Fruit fly (Drosophila melanogaster) whole organism, embryonic: ENCODE data around the gene CG8668.

Experiments used
- Atf3 ChIP-seq: fragments of 200-800 bp; sonication (Bioruptor generic); optimal IDR thresholded peaks from 3 replicates; lab custom pipeline; 2016; ENCODE audit warnings: missing biosample characterization, missing genetic modification characterization
- BtbVII ChIP-seq: fragments of 200-800 bp; sonication (Bioruptor generic); optimal IDR thresholded peaks from 3 replicates; lab custom pipeline; 2017; ENCODE audit warnings: missing biosample characterization, mild to moderate bottlenecking, missing genetic modification characterization
- CG10366 ChIP-seq: fragments of 200-800 bp; sonication (Bioruptor generic); IDR thresholded peaks from 2 replicates; pipeline ENCODE4 v1.3.6; 2022; ENCODE audit warnings: missing biosample characterization, missing genetic modification characterization
- CG11456 ChIP-seq: fragments of 200-800 bp; sonication (Bioruptor generic); IDR thresholded peaks from 3 replicates; pipeline ENCODE4 v1.3.6; 2022; ENCODE audit warnings: missing biosample characterization, missing genetic modification characterization
- CG12071 ChIP-seq: fragments of 200-800 bp; sonication (Bioruptor generic); optimal IDR thresholded peaks from 3 replicates; lab custom pipeline; 2018; ENCODE audit warnings: missing biosample characterization, mild to moderate bottlenecking, missing genetic modification characterization
- CG1233 ChIP-seq: fragments of 200-800 bp; sonication (Bioruptor generic); optimal IDR thresholded peaks from 4 replicates; lab custom pipeline; 2018; ENCODE audit warnings: missing biosample characterization, mild to moderate bottlenecking, missing genetic modification characterization
- CG13296 ChIP-seq: fragments of 200-800 bp; sonication (Bioruptor generic); optimal IDR thresholded peaks from 3 replicates; lab custom pipeline; 2018; ENCODE audit warnings: missing biosample characterization, mild to moderate bottlenecking, missing genetic modification characterization
- CG14710 ChIP-seq: fragments of 200-800 bp; sonication (Bioruptor generic); optimal IDR thresholded peaks from 3 replicates; lab custom pipeline; 2019; ENCODE audit warnings: missing biosample characterization, mild to moderate bottlenecking, missing genetic modification characterization, moderate library complexity
- CG15269 ChIP-seq: fragments of 200-800 bp; sonication (Bioruptor generic); optimal IDR thresholded peaks from 2 replicates; lab custom pipeline; 2018; ENCODE audit warnings: missing biosample characterization, mild to moderate bottlenecking, missing genetic modification characterization, moderate library complexity
- CG2678 ChIP-seq: fragments of 200-800 bp; sonication (Bioruptor generic); optimal IDR thresholded peaks from 3 replicates; lab custom pipeline; 2019; ENCODE audit warnings: missing biosample characterization, mild to moderate bottlenecking, missing genetic modification characterization, moderate library complexity
- CG2889 ChIP-seq: fragments of 200-800 bp; sonication (Bioruptor generic); IDR thresholded peaks from 3 replicates; pipeline ENCODE4 v1.3.6; 2022; ENCODE audit warnings: missing biosample characterization, missing genetic modification characterization
- CG31224 ChIP-seq: fragments of 200-800 bp; sonication (Bioruptor generic); IDR thresholded peaks from 2 replicates; pipeline ENCODE4 v1.3.6; 2022; ENCODE audit warnings: missing biosample characterization, missing genetic modification characterization
- CG33557 ChIP-seq: fragments of 200-800 bp; sonication (Bioruptor generic); optimal IDR thresholded peaks from 2 replicates; lab custom pipeline; 2019; ENCODE audit warnings: missing biosample characterization, mild to moderate bottlenecking, missing genetic modification characterization, moderate library complexity
- CG3847 ChIP-seq: fragments of 200-800 bp; sonication (Bioruptor generic); IDR thresholded peaks from 2 replicates; pipeline ENCODE4 v1.3.6; 2022; ENCODE audit warnings: missing biosample characterization, missing genetic modification characterization
- CG4360 ChIP-seq: fragments of 200-800 bp; sonication (Bioruptor generic); IDR thresholded peaks from 2 replicates; pipeline ENCODE4 v1.3.6; 2022; ENCODE audit warnings: missing biosample characterization, missing genetic modification characterization
- CG4820 ChIP-seq: fragments of 200-800 bp; sonication (Bioruptor generic); optimal IDR thresholded peaks from 3 replicates; lab custom pipeline; 2016; ENCODE audit warnings: missing biosample characterization, missing genetic modification characterization
- CG9932 ChIP-seq: fragments of 200-800 bp; sonication (Bioruptor generic); IDR thresholded peaks from 2 replicates; pipeline ENCODE4 v1.3.6; 2022; ENCODE audit warnings: missing biosample characterization, missing genetic modification characterization
- Drgx ChIP-seq: fragments of 200-800 bp; sonication (Bioruptor generic); IDR thresholded peaks from 2 replicates; pipeline ENCODE4 v1.3.6; 2022; ENCODE audit warnings: missing biosample characterization, missing genetic modification characterization
- E2f1 ChIP-seq: fragments of 200-800 bp; sonication (Bioruptor generic); IDR thresholded peaks from 2 replicates; pipeline ENCODE4 v1.3.6; 2022; ENCODE audit warnings: missing biosample characterization, missing genetic modification characterization
- Gug ChIP-seq: fragments of 200-800 bp; sonication (Bioruptor generic); IDR thresholded peaks from 4 replicates; pipeline ENCODE4 v1.3.6; 2022; ENCODE audit warnings: missing biosample characterization, missing genetic modification characterization
- H15 ChIP-seq: fragments of 200-800 bp; sonication (Bioruptor generic); IDR thresholded peaks from 3 replicates; pipeline ENCODE4 v1.3.6; 2022; ENCODE audit warnings: missing biosample characterization, missing genetic modification characterization
- HLH54F ChIP-seq: fragments of 200-800 bp; sonication (Bioruptor generic); optimal IDR thresholded peaks from 3 replicates; lab custom pipeline; 2016; ENCODE audit warnings: missing biosample characterization, missing genetic modification characterization
- Hand ChIP-seq: fragments of 200-800 bp; sonication (Bioruptor generic); optimal IDR thresholded peaks from 2 replicates; lab custom pipeline; 2017; ENCODE audit warnings: mild to moderate bottlenecking, missing biosample characterization, missing genetic modification reagents, missing genetic modification characterization
- Hr51 ChIP-seq, 2 experiments: fragments of 200-800 bp; sonication (Bioruptor generic); optimal IDR thresholded peaks; 2 replicates in 1 of 2; 3 replicates in 1 of 2; lab custom pipeline; 2016 to 2018; ENCODE audit warnings: missing biosample characterization in 2 of 2, missing genetic modification characterization in 2 of 2, mild to moderate bottlenecking in 1 of 2, moderate library complexity in 1 of 2
- Hr78 ChIP-seq, 2 experiments: fragments of 200-800 bp in 1 of 2; fragments of >200 bp in 1 of 2; sonication (Bioruptor generic) in 1 of 2; optimal IDR thresholded peaks; 2 replicates each; lab custom pipeline; 2017 to 2019; ENCODE audit warnings: missing biosample characterization in 2 of 2, missing genetic modification characterization in 2 of 2, mild to moderate bottlenecking in 1 of 2, moderate library complexity in 1 of 2
- Hsf ChIP-seq: fragments of 200-800 bp; sonication (Bioruptor generic); optimal IDR thresholded peaks from 3 replicates; lab custom pipeline; 2016; ENCODE audit warnings: missing biosample characterization, missing genetic modification characterization
- Lhr ChIP-seq: fragments of 200-800 bp; sonication (Bioruptor generic); optimal IDR thresholded peaks from 3 replicates; lab custom pipeline; 2017; ENCODE audit warnings: mild to moderate bottlenecking, missing biosample characterization, missing genetic modification reagents, missing genetic modification characterization
- MTF-1 ChIP-seq: fragments of 200-800 bp; sonication (Bioruptor generic); optimal IDR thresholded peaks from 2 replicates; lab custom pipeline; 2018; ENCODE audit warnings: missing biosample characterization, mild to moderate bottlenecking, missing genetic modification characterization, borderline replicate concordance
- Opbp ChIP-seq: fragments of 200-800 bp; sonication (Bioruptor generic); IDR thresholded peaks from 3 replicates; pipeline ENCODE4 v1.3.6; 2022; ENCODE audit warnings: missing biosample characterization, missing genetic modification characterization; ENCODE audit not compliant: partially characterized antibody
- Ravus ChIP-seq: fragments of 200-800 bp; sonication (Bioruptor generic); IDR thresholded peaks from 2 replicates; pipeline ENCODE4 v1.3.6; 2022; ENCODE audit warnings: missing biosample characterization, missing genetic modification characterization
- Sox102F ChIP-seq: fragments of 200-800 bp; sonication (Bioruptor generic); optimal IDR thresholded peaks from 2 replicates; lab custom pipeline; 2018; ENCODE audit warnings: missing biosample characterization, mild to moderate bottlenecking, missing genetic modification characterization, moderate library complexity
- Ssrp ChIP-seq: fragments of 200-800 bp; sonication (Bioruptor generic); optimal IDR thresholded peaks from 2 replicates; lab custom pipeline; 2018; ENCODE audit warnings: missing biosample characterization, mild to moderate bottlenecking, missing genetic modification characterization, moderate library complexity
- Xbp1 ChIP-seq: fragments of 200-800 bp; sonication (Bioruptor generic); optimal IDR thresholded peaks from 3 replicates; lab custom pipeline; 2016; ENCODE audit warnings: missing biosample characterization, mild to moderate bottlenecking, missing genetic modification characterization
- ac ChIP-seq: fragments of 200-800 bp; sonication (Bioruptor generic); optimal IDR thresholded peaks from 3 replicates; lab custom pipeline; 2017; ENCODE audit warnings: missing biosample characterization, mild to moderate bottlenecking, missing genetic modification characterization
- cato ChIP-seq: fragments of 200-800 bp; sonication (Bioruptor generic); optimal IDR thresholded peaks from 2 replicates; lab custom pipeline; 2016; ENCODE audit warnings: missing biosample characterization, missing genetic modification characterization, borderline replicate concordance
- cg ChIP-seq: fragments of 200-800 bp; sonication (Bioruptor generic); optimal IDR thresholded peaks from 3 replicates; lab custom pipeline; 2019; ENCODE audit warnings: missing biosample characterization, mild to moderate bottlenecking, missing genetic modification characterization, moderate library complexity
- gt ChIP-seq: fragments of 200-800 bp; sonication (Bioruptor generic); IDR thresholded peaks from 2 replicates; pipeline ENCODE4 v1.3.6; 2022; ENCODE audit warnings: missing biosample characterization, missing genetic modification characterization
- nerfin-2 ChIP-seq: fragments of 200-800 bp; sonication (Bioruptor generic); IDR thresholded peaks from 2 replicates; pipeline ENCODE4 v1.3.6; 2022; ENCODE audit warnings: missing biosample characterization, missing genetic modification characterization; ENCODE audit not compliant: partially characterized antibody
- org-1 ChIP-seq: fragments of 200-800 bp; sonication (Bioruptor generic); optimal IDR thresholded peaks from 2 replicates; lab custom pipeline; 2017; ENCODE audit warnings: missing biosample characterization, missing genetic modification characterization
- repo ChIP-seq: fragments of 200-800 bp; sonication (Bioruptor generic); optimal IDR thresholded peaks from 2 replicates; lab custom pipeline; 2016; ENCODE audit warnings: missing biosample characterization, missing genetic modification characterization
- seq ChIP-seq: fragments of 200-800 bp; sonication (Bioruptor generic); IDR thresholded peaks from 2 replicates; pipeline ENCODE4 v1.3.6; 2022; ENCODE audit warnings: missing biosample characterization, missing genetic modification characterization
- shn ChIP-seq: fragments of 200-800 bp; sonication (Bioruptor generic); optimal IDR thresholded peaks from 3 replicates; lab custom pipeline; 2016; ENCODE audit warnings: missing biosample characterization, missing genetic modification characterization
- sisA ChIP-seq: fragments of 200-800 bp; sonication (Bioruptor generic); IDR thresholded peaks from 2 replicates; pipeline ENCODE4 v1.3.6; 2022; ENCODE audit warnings: missing biosample characterization, missing genetic modification characterization
- stc ChIP-seq: fragments of 200-800 bp; sonication (Bioruptor generic); IDR thresholded peaks from 2 replicates; pipeline ENCODE4 v1.3.6; 2022; ENCODE audit warnings: missing biosample characterization, missing genetic modification characterization
- stwl ChIP-seq: fragments of 200-800 bp; sonication (Bioruptor generic); optimal IDR thresholded peaks from 3 replicates; lab custom pipeline; 2018; ENCODE audit warnings: missing biosample characterization, mild to moderate bottlenecking, missing genetic modification characterization, moderate library complexity
- tll ChIP-seq, 2 experiments: fragments of 200-800 bp in 1 of 2; fragments of >200 bp in 1 of 2; sonication (Bioruptor generic) in 1 of 2; optimal IDR thresholded peaks; 2 replicates each; lab custom pipeline; 2017 to 2019; ENCODE audit warnings: missing biosample characterization in 2 of 2, missing genetic modification characterization in 2 of 2, mild to moderate bottlenecking in 1 of 2, moderate library complexity in 1 of 2
- unpg ChIP-seq: fragments of 200-800 bp; sonication (Bioruptor generic); optimal IDR thresholded peaks from 3 replicates; lab custom pipeline; 2018; ENCODE audit warnings: missing biosample characterization, mild to moderate bottlenecking, missing genetic modification characterization, moderate library complexity
- usp ChIP-seq: fragments of >200 bp; optimal IDR thresholded peaks from 2 replicates; lab custom pipeline; 2017; ENCODE audit warnings: missing biosample characterization, missing genetic modification characterization

The CG8668 gene

dm6 chr2L:8081640-8082485 lies 44.9 kb upstream of the CG8668 start (continued):
- TF ChIP-seq Opbp (no peak), Sox102F (GFP tag; lab: Kevin White, UChicago) (peak; percentile 89), CG1233 (GFP tag; lab: Kevin White, UChicago) (peak; percentile 50), CG33557 (peak; percentile 87), CG4820 (GFP tag; lab: Kevin White, UChicago) (peak; percentile 39), cato (GFP tag; lab: Kevin White, UChicago) (peak; percentile 79), CG31224 (GFP tag; lab: Robert Waterston, UW) (no peak), Hr51 (GFP tag; optimal IDR thresholded peaks at IDR 0.05; lab: Kevin White, UChicago) (peak; percentile 27 to 84), stwl (tag; lab: Kevin White, UChicago) (peak; percentile 21), tll (GFP tag; optimal IDR thresholded peaks at IDR 0.05; lab: Kevin White, UChicago) (peak in 1 of 2 experiments; percentile 96), Gug (GFP tag; lab: Robert Waterston, UW) (no peak), unpg (peak; percentile 80), E2f1 (GFP tag; lab: Robert Waterston, UW) (no peak), CG15269 (tag; lab: Kevin White, UChicago) (peak; percentile 87), Atf3 (GFP tag; lab: Kevin White, UChicago) (peak; percentile 51), CG9932 (GFP tag; lab: Robert Waterston, UW) (peak; percentile 58), Ssrp (tag; lab: Kevin White, UChicago) (peak; percentile 86), stc (peak; percentile 31; the same call in 1 of the 2 replicates), Xbp1 (GFP tag; lab: Kevin White, UChicago) (peak; percentile 78), CG3847 (GFP tag; lab: Robert Waterston, UW) (peak; percentile 80), CG14710 (peak; percentile 84), CG2678 (tag; lab: Kevin White, UChicago) (no peak), HLH54F (peak; percentile 44), H15 (no peak), Hsf (GFP tag; lab: Kevin White, UChicago) (peak; percentile 61), gt (GFP tag; lab: Robert Waterston, UW) (no peak), Hr78 (GFP tag; optimal IDR thresholded peaks at IDR 0.05; lab: Kevin White, UChicago) (peak in 1 of 2 experiments; percentile 64), Hand (peak; percentile 63), CG11456 (GFP tag; lab: Robert Waterston, UW) (peak; percentile 78; the same call in 2 of the 3 replicates), CG2889 (GFP tag; lab: Robert Waterston, UW) (0 out of 3 replicates have a peak, but pooled peaks have one; percentile 44), ac (GFP tag; lab: Kevin White, UChicago) (peak; percentile 45), Drgx (peak; percentile 37; the same call in 1 of the 2 replicates), shn (GFP tag; lab: Kevin White, UChicago) (no peak), CG10366 (GFP tag; lab: Robert Waterston, UW) (peak; percentile 84), Ravus (peak; percentile 63), sisA (peak; percentile 87), seq (GFP tag; lab: Robert Waterston, UW) (peak; percentile 85), usp (GFP tag; lab: Kevin White, UChicago) (no peak), repo (GFP tag; lab: Kevin White, UChicago) (no peak), BtbVII (GFP tag; lab: Kevin White, UChicago) (peak; percentile 45), CG12071 (no peak), MTF-1 (GFP tag; lab: Kevin White, UChicago) (no peak), cg (GFP tag; lab: Kevin White, UChicago) (no peak), nerfin-2 (GFP tag; lab: Robert Waterston, UW) (no peak), org-1 (GFP tag; lab: Kevin White, UChicago) (peak; percentile 73), Lhr (GFP tag; lab: Kevin White, UChicago) (peak; percentile 34), CG4360 (GFP tag; lab: Robert Waterston, UW) (no peak), CG13296 (GFP tag; lab: Kevin White, UChicago) (no peak)
